Fruit fly (Drosophila melanogaster): ENCODE results near the gene CG14269.

CG14269 gene

dm6 chrX:3482119-3483014 lies 46.8 kb upstream of the CG14269 start, which contains the start of the genes CG10804 and CG10802 (continued):
- peak; percentile 80 for TF ChIP-seq pdm3 (GFP tag; optimal IDR thresholded peaks at IDR 0.05)
- no peak for TF ChIP-seq CG32006 (GFP tag; optimal IDR thresholded peaks at IDR 0.05)
- TF ChIP-seq achi (GFP tag; optimal IDR thresholded peaks at IDR 0.05): peak; percentile 50
- peak in 1 of 2 experiments; percentile 65 for TF ChIP-seq salr (GFP tag; optimal IDR thresholded peaks at IDR 0.05)
- no peak for TF ChIP-seq ss (GFP tag; optimal IDR thresholded peaks at IDR 0.05)
- 0 out of 3 replicates have a peak, but pooled peaks have one; percentile 33 for TF ChIP-seq CG8119 (GFP tag; IDR thresholded peaks at IDR 0.05)
- no peak for TF ChIP-seq dsx (GFP tag; optimal IDR thresholded peaks at IDR 0.05; ENCODE audit: poor library complexity, severe bottlenecking)
- peak; percentile 20 for TF ChIP-seq CG8632 (GFP tag; optimal IDR thresholded peaks at IDR 0.05)
- TF ChIP-seq CG6808 (GFP tag; optimal IDR thresholded peaks at IDR 0.05): no peak
- TF ChIP-seq Eip93F (GFP tag; optimal IDR thresholded peaks at IDR 0.05): no peak
- peak; percentile 69 for TF ChIP-seq Gug (GFP tag; IDR thresholded peaks at IDR 0.05)
- TF ChIP-seq fd85E (GFP tag; optimal IDR thresholded peaks at IDR 0.05): no peak
- TF ChIP-seq Eip75B (GFP tag; optimal IDR thresholded peaks at IDR 0.05): no peak
- peak; percentile 86 for TF ChIP-seq CG31627 (GFP tag; optimal IDR thresholded peaks at IDR 0.05)
- no peak for TF ChIP-seq CG16779 (tag; optimal IDR thresholded peaks at IDR 0.05)
- TF ChIP-seq dac (GFP tag; optimal IDR thresholded peaks at IDR 0.05): peak; percentile 19
- TF ChIP-seq Ets21C (GFP tag; optimal IDR thresholded peaks at IDR 0.05): peak; percentile 80
- no peak for TF ChIP-seq Sox102F (GFP tag; optimal IDR thresholded peaks at IDR 0.05)
- TF ChIP-seq svp (GFP tag): peak; percentile 70
- peak; percentile 91 for TF ChIP-seq eg (GFP tag; IDR thresholded peaks at IDR 0.05)
- TF ChIP-seq Hr39 (GFP tag; optimal IDR thresholded peaks at IDR 0.05): peak; percentile 87
- TF ChIP-seq CG34406 (GFP tag; optimal IDR thresholded peaks at IDR 0.05): peak; percentile 41
- no peak for TF ChIP-seq fkh (GFP tag; optimal IDR thresholded peaks at IDR 0.05)

DNA sequence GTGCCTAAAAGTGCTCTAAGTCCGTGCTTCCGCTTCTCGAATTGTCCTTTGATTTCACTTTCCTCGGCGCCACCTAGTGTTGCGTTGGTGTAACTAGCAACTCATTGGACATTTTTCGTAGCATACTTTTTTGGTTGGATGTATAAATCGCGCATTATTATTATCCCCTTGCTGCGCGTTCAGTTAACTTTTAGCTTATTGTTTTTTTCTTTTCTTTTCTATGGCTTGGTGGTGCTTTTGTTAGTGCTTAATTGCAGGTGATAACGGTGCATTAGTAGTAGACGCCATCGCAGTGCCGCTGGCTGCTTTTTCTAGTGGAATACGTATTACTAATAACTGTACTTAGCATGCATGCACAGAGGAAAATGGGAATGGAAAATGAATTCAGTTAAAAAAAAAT lies 45.4 kb upstream of the CG14269 start:
- peak; percentile 46; the same call in 1 of the 3 replicates for TF ChIP-seq eg (GFP tag; IDR thresholded peaks at IDR 0.05)
- TF ChIP-seq Eip75B (GFP tag; optimal IDR thresholded peaks at IDR 0.05): no peak
- no peak for TF ChIP-seq Ets96B (tag; optimal IDR thresholded peaks at IDR 0.05)

DNA sequence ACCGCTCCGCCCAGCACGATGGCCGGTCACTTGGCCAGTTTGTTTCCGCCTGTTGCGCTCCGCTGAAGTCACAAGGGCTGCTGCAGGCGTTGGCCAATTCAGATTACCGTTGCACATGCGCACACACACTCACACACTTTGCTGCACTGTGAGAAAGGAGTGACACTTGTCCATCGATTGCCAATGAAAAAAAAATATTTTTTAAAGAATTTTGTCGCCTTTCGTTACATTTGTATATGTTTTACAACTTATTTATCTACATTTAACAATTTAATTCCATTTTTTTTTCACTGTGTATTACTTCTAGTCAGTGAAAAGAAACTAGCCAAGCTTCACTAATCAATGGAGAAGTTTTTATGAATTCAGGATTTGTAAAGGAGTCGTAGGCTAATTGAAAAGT lies 40.4 kb upstream of the CG14269 start:
- TF ChIP-seq CG34406 (GFP tag; optimal IDR thresholded peaks at IDR 0.05) (peak; percentile 69), fd85E (GFP tag; optimal IDR thresholded peaks at IDR 0.05) (no peak), dsx (GFP tag; optimal IDR thresholded peaks at IDR 0.05; ENCODE audit: poor library complexity, severe bottlenecking) (peak; percentile 50), Met (GFP tag; optimal IDR thresholded peaks at IDR 0.05) (peak; percentile 81), CG6808 (GFP tag; optimal IDR thresholded peaks at IDR 0.05) (peak; percentile 53), Sox14 (GFP tag; optimal IDR thresholded peaks at IDR 0.05) (peak; percentile 75), CG11294 (GFP tag; IDR thresholded peaks at IDR 0.05) (peak; percentile 49; the same call in 1 of the 2 replicates), esn (GFP tag; optimal IDR thresholded peaks at IDR 0.05) (peak; percentile 83), CG3919 (GFP tag; optimal IDR thresholded peaks at IDR 0.05) (peak; percentile 82), lz (GFP tag; optimal IDR thresholded peaks at IDR 0.05) (peak; percentile 79), CG9139 (GFP tag; optimal IDR thresholded peaks at IDR 0.05) (peak; percentile 32), CG16779 (tag; optimal IDR thresholded peaks at IDR 0.05) (peak; percentile 6), CG31627 (GFP tag; optimal IDR thresholded peaks at IDR 0.05) (peak; percentile 77), eg (GFP tag; IDR thresholded peaks at IDR 0.05) (peak; percentile 77), svp (GFP tag) (peak; percentile 91), net (GFP tag; optimal IDR thresholded peaks at IDR 0.05) (peak; percentile 72), acj6 (GFP tag; optimal IDR thresholded peaks at IDR 0.05) (peak; percentile 81), Gug (GFP tag; IDR thresholded peaks at IDR 0.05) (peak; percentile 63), Ets21C (GFP tag; optimal IDR thresholded peaks at IDR 0.05) (peak; percentile 53), Lpt (GFP tag; optimal IDR thresholded peaks at IDR 0.05) (peak; percentile 63), CG6854 (GFP tag; optimal IDR thresholded peaks at IDR 0.05) (no peak), CG32006 (GFP tag; optimal IDR thresholded peaks at IDR 0.05) (peak; percentile 85), CG11902 (GFP tag; optimal IDR thresholded peaks at IDR 0.05) (peak; percentile 40), CG3032 (tag; optimal IDR thresholded peaks at IDR 0.05) (peak; percentile 66), CG8632 (GFP tag; optimal IDR thresholded peaks at IDR 0.05) (peak; percentile 68), CG15336 (GFP tag; IDR thresholded peaks at IDR 0.05) (peak; percentile 80), Eip75B (GFP tag; optimal IDR thresholded peaks at IDR 0.05) (peak; percentile 77), Ets96B (tag; optimal IDR thresholded peaks at IDR 0.05) (peak; percentile 61), CG8319 (GFP tag; optimal IDR thresholded peaks at IDR 0.05) (peak; percentile 48), achi (GFP tag; optimal IDR thresholded peaks at IDR 0.05) (peak; percentile 82), Smox (GFP tag; optimal IDR thresholded peaks at IDR 0.05) (peak; percentile 77), Eip78C (GFP tag) (peak; percentile 95), Hr39 (GFP tag; optimal IDR thresholded peaks at IDR 0.05) (peak; percentile 79), ss (GFP tag; optimal IDR thresholded peaks at IDR 0.05) (peak; percentile 23 to 65), CG11762 (GFP tag; optimal IDR thresholded peaks at IDR 0.05; ENCODE audit: insufficient read depth) (peak; percentile 64), CG7368 (GFP tag; optimal IDR thresholded peaks at IDR 0.05) (peak; percentile 58)
